Fruit fly (Drosophila melanogaster) whole organism, wandering third instar larva: Measurements from ENCODE around the gene Alh.

Source experiments
- Abd-B ChIP-seq: fragments of >200 bp; optimal IDR thresholded peaks from 2 replicates; lab custom pipeline; 2017; ENCODE audit warnings: missing biosample characterization, missing genetic modification characterization
- Dif ChIP-seq: fragments of 200-275, 200-300 bp; sonication (Bioruptor generic); optimal IDR thresholded peaks from 2 replicates; lab custom pipeline; 2018; ENCODE audit warnings: missing biosample characterization, missing genetic modification characterization; ENCODE audit not compliant: partially characterized antibody
- GATAd ChIP-seq: sonication (Bioruptor generic); optimal IDR thresholded peaks from 2 replicates; lab custom pipeline; 2016; ENCODE audit warnings: missing biosample characterization, missing genetic modification characterization
- HLH106 ChIP-seq: fragments of 200-800 bp; optimal IDR thresholded peaks from 3 replicates; lab custom pipeline; 2019; ENCODE audit warnings: missing biosample characterization, mild to moderate bottlenecking, missing genetic modification characterization, moderate library complexity
- Hr78 ChIP-seq: fragments of >200 bp; optimal IDR thresholded peaks from 2 replicates; lab custom pipeline; 2017; ENCODE audit warnings: missing biosample characterization, missing genetic modification characterization
- Hr83 ChIP-seq: fragments of 200-300 bp; sonication (Bioruptor generic); optimal IDR thresholded peaks from 2 replicates; lab custom pipeline; 2016; ENCODE audit warnings: missing biosample characterization, mild to moderate bottlenecking, missing genetic modification characterization, moderate library complexity; ENCODE audit not compliant: poor library complexity, severe bottlenecking
- Jra ChIP-seq: sonication (Bioruptor generic); optimal IDR thresholded peaks from 2 replicates; lab custom pipeline; 2016; ENCODE audit warnings: missing biosample characterization, missing genetic modification characterization
- Myc ChIP-seq: fragments of >200 bp; optimal IDR thresholded peaks from 2 replicates; lab custom pipeline; 2017
- OdsH ChIP-seq: fragments of 200-800 bp; sonication (Bioruptor generic); optimal IDR thresholded peaks from 2 replicates; lab custom pipeline; 2016; ENCODE audit warnings: missing biosample characterization, mild to moderate bottlenecking, missing genetic modification characterization
- Vsx2 ChIP-seq: fragments of 200-300, 225-300 bp; sonication (Bioruptor generic); optimal IDR thresholded peaks from 2 replicates; lab custom pipeline; 2018; ENCODE audit warnings: missing biosample characterization, missing genetic modification characterization; ENCODE audit not compliant: partially characterized antibody
- h ChIP-seq: fragments of 200-800 bp; sonication (Bioruptor generic); optimal IDR thresholded peaks from 3 replicates; lab custom pipeline; 2016; ENCODE audit warnings: missing biosample characterization, mild to moderate bottlenecking, missing genetic modification characterization
- psq ChIP-seq: fragments of 200-800 bp; sonication (Bioruptor generic); optimal IDR thresholded peaks from 3 replicates; lab custom pipeline; 2017; ENCODE audit warnings: missing biosample characterization, mild to moderate bottlenecking, missing genetic modification characterization, moderate library complexity
- sage ChIP-seq: fragments of 200-800 bp; sonication (Bioruptor generic); optimal IDR thresholded peaks from 2 replicates; lab custom pipeline; 2016; ENCODE audit warnings: missing biosample characterization, mild to moderate bottlenecking, missing genetic modification characterization

DNA sequence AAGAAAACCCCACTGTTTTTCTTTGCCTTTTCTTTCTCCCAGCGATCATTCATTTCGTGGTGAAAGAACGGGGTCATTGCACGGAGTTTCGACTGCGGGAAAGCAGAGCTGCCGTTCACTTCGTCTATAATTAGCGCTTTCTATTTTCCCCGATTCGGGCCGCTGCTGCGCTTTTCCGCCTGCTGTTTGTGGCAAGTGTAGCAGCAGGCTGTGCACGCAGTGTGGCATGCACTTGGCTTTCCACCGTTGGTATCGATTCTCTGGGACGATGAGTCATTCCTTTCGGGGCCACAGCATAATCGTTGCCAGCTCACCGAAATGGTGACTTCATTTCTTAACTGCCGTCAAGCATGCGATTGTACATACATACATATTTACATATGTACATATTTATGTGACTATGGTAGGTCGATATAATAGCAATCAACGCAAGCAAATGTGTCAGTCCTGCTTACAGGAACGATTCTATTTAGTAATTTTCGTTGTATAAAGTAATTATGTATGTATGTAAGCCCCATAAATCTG, 35.1 kb downstream of the Alh start:
- TF ChIP-seq HLH106 = no peak
- TF ChIP-seq Abd-B (GFP tag; lab: Kevin White, UChicago) = no peak
- TF ChIP-seq GATAd (GFP tag; lab: Kevin White, UChicago) = no peak
- TF ChIP-seq Jra (GFP tag; lab: Kevin White, UChicago) = peak; percentile 30
- TF ChIP-seq sage (GFP tag; lab: Kevin White, UChicago) = no peak
- no peak for TF ChIP-seq psq (GFP tag; lab: Kevin White, UChicago)
- no peak for TF ChIP-seq Vsx2 (GFP tag; lab: Kevin White, UChicago)
- no peak for TF ChIP-seq h (GFP tag; lab: Kevin White, UChicago)
- no peak for TF ChIP-seq Hr78 (GFP tag; lab: Kevin White, UChicago)
- no peak for TF ChIP-seq Dif (GFP tag; lab: Kevin White, UChicago)
- TF ChIP-seq OdsH (GFP tag; lab: Kevin White, UChicago) = no peak
- TF ChIP-seq Hr83 (GFP tag; lab: Kevin White, UChicago) = no peak
- TF ChIP-seq Myc (lab: Kevin White, UChicago) = no peak
